Worm (Caenorhabditis elegans): ENCODE measurements around the gene clec-144.
A peak's percentile ranks its signal among the peaks of the same experiment; 100 is the strongest.

- TF ChIP-seq php-3 (GFP tag; IDR thresholded peaks at IDR 0.05) (peak; percentile 76), lin-1 (GFP tag; IDR thresholded peaks at IDR 0.05) (no peak), aha-1 (tag) (no peak), lin-39 (tag; optimal IDR thresholded peaks at IDR 0.05) (no peak), snpc-4 (tag; optimal IDR thresholded peaks at IDR 0.05) (no peak), F10B5.3 (tag; optimal IDR thresholded peaks at IDR 0.05) (no peak), F37D6.2 (tag; optimal IDR thresholded peaks at IDR 0.05) (no peak), unc-39 (tag; optimal IDR thresholded peaks at IDR 0.05) (no peak), nhr-25 (tag; optimal IDR thresholded peaks at IDR 0.05; ENCODE audit: borderline replicate concordance, insufficient read depth) (no peak)
These were observed 35.2 kb downstream of the clec-144 start for ce11 chrII:11797194-11797593.
